Fruit fly (Drosophila melanogaster): Measurements from ENCODE around the gene pico.
A peak's percentile ranks its signal among the peaks of the same experiment; 100 is the strongest.

dm6 chrX:19865389-19866144 lies 13.7 kb upstream of the pico start, which contains the start of gene THADA:
- TF ChIP-seq Clk (GFP tag; optimal IDR thresholded peaks at IDR 0.05) (no peak), CG33017 (tag; optimal IDR thresholded peaks at IDR 0.05) (peak; percentile 33), CG1620 (GFP tag; optimal IDR thresholded peaks at IDR 0.05) (no peak), cic (GFP tag; optimal IDR thresholded peaks at IDR 0.05) (no peak), ovo (GFP tag; optimal IDR thresholded peaks at IDR 0.05) (peak; percentile 23)
